Fruit fly (Drosophila melanogaster): ENCODE measurements around the gene CG42245.

CG42245 gene

DNA sequence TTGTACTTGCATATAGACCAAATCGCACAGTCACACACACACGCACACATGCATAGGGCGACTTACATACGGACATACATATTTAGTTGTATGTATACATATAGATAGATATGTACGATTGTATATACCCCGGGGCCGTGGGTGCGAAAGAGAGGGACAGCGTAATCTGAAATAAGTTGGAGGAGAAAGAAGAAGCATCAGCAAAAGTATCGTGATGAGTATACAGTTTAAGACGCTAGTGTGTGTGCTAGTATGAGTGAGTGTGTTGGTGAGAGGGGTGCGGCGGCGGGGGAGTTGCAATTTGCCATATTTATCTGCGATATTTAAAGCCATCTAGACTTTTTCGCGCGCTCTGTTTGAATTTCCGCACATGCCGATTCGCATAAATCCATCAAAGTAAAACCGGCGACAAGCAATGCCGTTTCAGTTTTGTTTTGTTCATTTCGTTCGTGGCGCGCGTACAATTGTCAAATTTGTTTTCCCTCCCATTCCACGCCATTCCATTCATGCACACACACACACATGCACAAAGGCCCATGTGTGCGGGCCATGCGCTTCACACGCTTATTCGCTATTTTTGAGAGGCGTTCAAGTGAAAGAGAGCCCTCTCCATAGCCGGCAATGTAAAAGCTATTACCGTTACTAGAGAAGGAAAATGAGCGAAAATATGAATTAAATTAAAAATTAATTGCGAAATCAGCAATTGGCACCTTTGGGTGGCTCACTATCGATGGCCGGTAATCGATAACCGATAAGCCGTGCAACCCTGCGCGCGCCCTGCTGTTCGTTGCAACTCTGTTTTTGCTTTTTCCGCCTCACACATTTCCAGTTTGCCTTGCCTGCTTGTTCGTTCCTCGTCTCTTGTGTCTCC is 3.6 kb downstream of the CG42245 start (continued):
- TF ChIP-seq ERR (GFP tag; optimal IDR thresholded peaks at IDR 0.05): peak; percentile 64
- peak; percentile 70 for TF ChIP-seq CG11696 (GFP tag; IDR thresholded peaks at IDR 0.05)
- TF ChIP-seq CG31365 (tag; optimal IDR thresholded peaks at IDR 0.05): peak; percentile 74
- peak; percentile 58; the same call in 2 of the 3 replicates for TF ChIP-seq B-H1 (GFP tag; IDR thresholded peaks at IDR 0.05)
- TF ChIP-seq crp (GFP tag; optimal IDR thresholded peaks at IDR 0.05): peak in 1 of 2 experiments; percentile 74
- TF ChIP-seq Aef1 (GFP tag; IDR thresholded peaks at IDR 0.05): 0 out of 3 replicates have a peak, but pooled peaks have one; percentile 9
- TF ChIP-seq Hmx (GFP tag; optimal IDR thresholded peaks at IDR 0.05): no peak
- TF ChIP-seq CG12391 (tag; optimal IDR thresholded peaks at IDR 0.05): peak; percentile 77
- TF ChIP-seq chif (GFP tag; optimal IDR thresholded peaks at IDR 0.05): peak; percentile 66 to 68
- peak; percentile 71 for TF ChIP-seq CG2120 (GFP tag; optimal IDR thresholded peaks at IDR 0.05)
- TF ChIP-seq CG2678 (tag; optimal IDR thresholded peaks at IDR 0.05): peak; percentile 68
- peak; percentile 48 for TF ChIP-seq CG10147 (GFP tag; optimal IDR thresholded peaks at IDR 0.05)
- peak; percentile 77 for TF ChIP-seq CG16813 (GFP tag; IDR thresholded peaks at IDR 0.05; ENCODE audit: partially characterized antibody)
- peak; percentile 24 for TF ChIP-seq bab2 (GFP tag; optimal IDR thresholded peaks at IDR 0.05)
- peak; percentile 72; the same call in 2 of the 4 replicates for TF ChIP-seq Dll (GFP tag; IDR thresholded peaks at IDR 0.05; ENCODE audit: partially characterized antibody)
- TF ChIP-seq CG32772 (GFP tag; IDR thresholded peaks at IDR 0.05): peak; percentile 56; the same call in 1 of the 2 replicates
- peak; percentile 75 for TF ChIP-seq HmgZ (tag; optimal IDR thresholded peaks at IDR 0.05)
- TF ChIP-seq MBD-R2 (GFP tag; IDR thresholded peaks at IDR 0.05): peak; percentile 67
- TF ChIP-seq Med (GFP tag): peak; percentile 98
- TF ChIP-seq CG3407 (GFP tag; optimal IDR thresholded peaks at IDR 0.05): peak; percentile 82
- no peak for TF ChIP-seq br (optimal IDR thresholded peaks at IDR 0.05)
- peak; percentile 74 for TF ChIP-seq CG16779 (GFP tag; IDR thresholded peaks at IDR 0.05)
- peak; percentile 95 for TF ChIP-seq sens (GFP tag)
- TF ChIP-seq knrl (GFP tag; IDR thresholded peaks at IDR 0.05; ENCODE audit: partially characterized antibody): peak; percentile 67; the same call in 2 of the 3 replicates
- peak; percentile 69 for TF ChIP-seq CG34224 (GFP tag; IDR thresholded peaks at IDR 0.05; ENCODE audit: partially characterized antibody)
- TF ChIP-seq CG17385 (GFP tag; optimal IDR thresholded peaks at IDR 0.05): peak; percentile 94
- TF ChIP-seq CG12769 (tag; optimal IDR thresholded peaks at IDR 0.05): peak; percentile 75
- TF ChIP-seq tx (GFP tag; optimal IDR thresholded peaks at IDR 0.05): peak; percentile 55
- TF ChIP-seq stc (GFP tag; IDR thresholded peaks at IDR 0.05): peak; percentile 77
- TF ChIP-seq pzg (GFP tag; optimal IDR thresholded peaks at IDR 0.05): peak; percentile 72
- no peak for TF ChIP-seq prd (optimal IDR thresholded peaks at IDR 0.05)
- TF ChIP-seq prd (GFP tag; IDR thresholded peaks at IDR 0.05): peak; percentile 46; the same call in 1 of the 3 replicates
- TF ChIP-seq CG10366 (GFP tag; IDR thresholded peaks at IDR 0.05): peak; percentile 74
- peak; percentile 85 for TF ChIP-seq NFAT (GFP tag; IDR thresholded peaks at IDR 0.05)
- TF ChIP-seq oc (tag; optimal IDR thresholded peaks at IDR 0.05): peak; percentile 6
- TF ChIP-seq slp2 (GFP tag; optimal IDR thresholded peaks at IDR 0.05): peak; percentile 67
- TF ChIP-seq CG42726 (GFP tag; IDR thresholded peaks at IDR 0.05; ENCODE audit: partially characterized antibody): peak; percentile 50; the same call in 1 of the 2 replicates
- peak; percentile 52 for TF ChIP-seq gem (tag; optimal IDR thresholded peaks at IDR 0.05)
- TF ChIP-seq Dip3 (GFP tag; optimal IDR thresholded peaks at IDR 0.05): peak; percentile 70
- peak; percentile 87 for TF ChIP-seq wek (GFP tag; optimal IDR thresholded peaks at IDR 0.05)
- TF ChIP-seq CG12155 (GFP tag; optimal IDR thresholded peaks at IDR 0.05): peak; percentile 63
- TF ChIP-seq CG30403 (GFP tag; optimal IDR thresholded peaks at IDR 0.05): peak; percentile 73
- TF ChIP-seq scrt (GFP tag; optimal IDR thresholded peaks at IDR 0.05): peak; percentile 81
- peak; percentile 70 for TF ChIP-seq fu2 (GFP tag; optimal IDR thresholded peaks at IDR 0.05)
- peak; percentile 36; the same call in 1 of the 2 replicates for TF ChIP-seq CG8765 (GFP tag; IDR thresholded peaks at IDR 0.05)
- TF ChIP-seq Asciz (GFP tag; optimal IDR thresholded peaks at IDR 0.05): peak; percentile 74
- peak; percentile 18; the same call in 1 of the 2 replicates for TF ChIP-seq Adf1 (GFP tag; IDR thresholded peaks at IDR 0.05)
- peak; percentile 73 for TF ChIP-seq fd3F (GFP tag; optimal IDR thresholded peaks at IDR 0.05)
